Fruit fly (Drosophila melanogaster) whole organism, adult: ENCODE measurements around the gene RhoGEF4.

ENCODE experiments used
- Clk ChIP-seq: fragments of 200-800 bp; sonication (Bioruptor generic); optimal IDR thresholded peaks from 2 replicates; lab custom pipeline; 2017; ENCODE audit warnings: missing biosample characterization, missing genetic modification characterization
- bab1 ChIP-seq: fragments of 200-800 bp; sonication (Bioruptor generic); optimal IDR thresholded peaks from 3 replicates; lab custom pipeline; 2019; ENCODE audit warnings: missing biosample characterization, mild to moderate bottlenecking, missing genetic modification characterization, moderate library complexity
- ovo ChIP-seq: fragments of 200-800 bp; sonication (Bioruptor generic); optimal IDR thresholded peaks from 2 replicates; lab custom pipeline; 2016; ENCODE audit warnings: missing biosample characterization, missing genetic modification characterization
- pad ChIP-seq: fragments of 200-800 bp; sonication (Bioruptor generic); optimal IDR thresholded peaks from 3 replicates; lab custom pipeline; 2017; ENCODE audit warnings: missing biosample characterization, missing genetic modification characterization, mild to moderate bottlenecking, moderate library complexity, missing genetic modification reagents

- TF ChIP-seq ovo (GFP tag; lab: Kevin White, UChicago): no peak
- TF ChIP-seq pad (GFP tag; lab: Kevin White, UChicago): peak; percentile 53
- no peak for TF ChIP-seq Clk (GFP tag; lab: Kevin White, UChicago)
- TF ChIP-seq bab1 (GFP tag; lab: Kevin White, UChicago): peak; percentile 43
Measured at dm6 chr3L:7356386-7357117, 33.3 kb upstream of the RhoGEF4 start, which contains the start of gene CTCF.
